Fruit fly (Drosophila melanogaster) Kc167 (cell line): ENCODE data around the gene MtnD.

Source experiments
- Myc ChIP-seq: fragments of >200 bp; optimal IDR thresholded peaks from 2 replicates; lab custom pipeline; 2017; ENCODE audit warnings: missing external identifiers
- Sin3A ChIP-seq: fragments of >200 bp; optimal IDR thresholded peaks from 2 replicates; lab custom pipeline; 2018; ENCODE audit warnings: missing external identifiers
- h ChIP-seq: fragments of >200 bp; optimal IDR thresholded peaks from 3 replicates; lab custom pipeline; 2018; ENCODE audit warnings: missing external identifiers
- insv ChIP-seq: fragments of >200 bp; optimal IDR thresholded peaks from 3 replicates; lab custom pipeline; 2018; ENCODE audit warnings: missing external identifiers
- psq ChIP-seq: fragments of >200 bp; optimal IDR thresholded peaks from 2 replicates; lab custom pipeline; 2017; ENCODE audit warnings: missing external identifiers
- ttk ChIP-seq: sonication (Bioruptor generic); optimal IDR thresholded peaks from 2 replicates; lab custom pipeline; 2017; ENCODE audit warnings: missing external identifiers

- no peak for TF ChIP-seq Sin3A
- no peak for TF ChIP-seq h (lab: Kevin White, UChicago)
- no peak for TF ChIP-seq psq
- TF ChIP-seq Myc (lab: Kevin White, UChicago), result no peak
- TF ChIP-seq insv (lab: Kevin White, UChicago), result no peak
- TF ChIP-seq ttk (lab: Kevin White, UChicago), result no peak
Measured at dm6 chr3R:20556281-20557113, 21.7 kb downstream of the MtnD start.
